Worm (Caenorhabditis elegans) whole organism, L2 larva: ENCODE results near the gene C25H3.7.
A peak's percentile ranks its signal among the peaks of the same experiment; 100 is the strongest.

Experiments
- C34F6.9 ChIP-seq: fragments of 150-350 bp; optimal IDR thresholded peaks from 2 replicates; lab custom pipeline; 2014; ENCODE audit warnings: missing biosample characterization, missing genetic modification characterization
- F13H6.1 ChIP-seq: sonication (generic microtip); optimal IDR thresholded peaks from 2 replicates; lab custom pipeline; 2016; ENCODE audit warnings: missing genetic modification characterization, missing compliant biosample characterization
- R02D3.7 ChIP-seq: fragments of 150-350 bp; optimal IDR thresholded peaks from 2 replicates; lab custom pipeline; 2014; ENCODE audit warnings: missing biosample characterization, missing genetic modification characterization
- Y55F3AM.14 ChIP-seq: fragments of 200-800 bp; sonication (Bioruptor generic); optimal IDR thresholded peaks from 2 replicates; lab custom pipeline; 2018; ENCODE audit warnings: mild to moderate bottlenecking, missing genetic modification characterization, missing compliant biosample characterization
- ZK546.5 ChIP-seq: sonication (generic microtip); optimal IDR thresholded peaks from 2 replicates; lab custom pipeline; 2017; ENCODE audit warnings: missing biosample characterization, missing genetic modification characterization
- aly-2 ChIP-seq: fragments of 150-350 bp; optimal IDR thresholded peaks from 2 replicates; lab custom pipeline; 2014; ENCODE audit warnings: missing biosample characterization, missing genetic modification characterization
- ceh-16 ChIP-seq: fragments of 150-350 bp; optimal IDR thresholded peaks from 2 replicates; lab custom pipeline; 2014; ENCODE audit warnings: missing biosample characterization, missing genetic modification characterization
- ceh-82 ChIP-seq: fragments of 150-350 bp; optimal IDR thresholded peaks from 2 replicates; lab custom pipeline; 2014; ENCODE audit warnings: missing biosample characterization, missing genetic modification characterization
- crh-2 ChIP-seq: sonication (generic microtip); optimal IDR thresholded peaks from 2 replicates; lab custom pipeline; 2017; ENCODE audit warnings: missing biosample characterization, missing genetic modification characterization
- egl-27 ChIP-seq: sonication (generic microtip); optimal IDR thresholded peaks from 3 replicates; lab custom pipeline; 2017; ENCODE audit warnings: missing biosample characterization, missing genetic modification reagents, missing genetic modification characterization
- elt-1 ChIP-seq: fragments of 150-350 bp; optimal IDR thresholded peaks from 2 replicates; lab custom pipeline; 2014; ENCODE audit warnings: missing biosample characterization, missing genetic modification characterization
- elt-3 ChIP-seq: sonication (generic microtip); optimal IDR thresholded peaks from 2 replicates; lab custom pipeline; 2017; ENCODE audit warnings: missing biosample characterization, missing genetic modification characterization
- fos-1 ChIP-seq: fragments of 150-350 bp; optimal IDR thresholded peaks from 2 replicates; lab custom pipeline; 2014; ENCODE audit warnings: missing biosample characterization, missing genetic modification characterization
- gmeb-1 ChIP-seq: fragments of 150-350 bp; optimal IDR thresholded peaks from 2 replicates; lab custom pipeline; 2014; ENCODE audit warnings: missing biosample characterization, missing genetic modification characterization
- lin-11 ChIP-seq: fragments of 150-350 bp; sonication (generic microtip); optimal IDR thresholded peaks from 2 replicates; lab custom pipeline; 2014; ENCODE audit warnings: missing biosample characterization, missing genetic modification characterization, inconsistent platforms, mixed read lengths
- lsy-2 ChIP-seq, 2 experiments: fragments of 150-350 bp in 1 of 2; sonication (generic microtip) in 1 of 2; optimal IDR thresholded peaks; 2 replicates each; lab custom pipeline; 2014 to 2017; ENCODE audit warnings: missing biosample characterization in 2 of 2, missing genetic modification characterization in 2 of 2
- nhr-10 ChIP-seq: sonication (generic microtip); optimal IDR thresholded peaks from 2 replicates; lab custom pipeline; 2017; ENCODE audit warnings: missing biosample characterization, missing genetic modification characterization
- nhr-129 ChIP-seq: fragments of 150-350 bp; optimal IDR thresholded peaks from 2 replicates; lab custom pipeline; 2014; ENCODE audit warnings: missing biosample characterization, missing genetic modification characterization
- nhr-21 ChIP-seq: fragments of 150-350 bp; optimal IDR thresholded peaks from 2 replicates; lab custom pipeline; 2014; ENCODE audit warnings: missing biosample characterization, missing genetic modification characterization
- nhr-23 ChIP-seq: fragments of 150-350 bp; optimal IDR thresholded peaks from 2 replicates; lab custom pipeline; 2014; ENCODE audit warnings: missing biosample characterization, missing genetic modification reagents, missing genetic modification characterization
- nhr-237 ChIP-seq: fragments of 150-350 bp; optimal IDR thresholded peaks from 2 replicates; lab custom pipeline; 2014; ENCODE audit warnings: missing biosample characterization, missing genetic modification characterization
- nhr-25 ChIP-seq: fragments of 150-350 bp; sonication (generic microtip); optimal IDR thresholded peaks from 3 replicates; lab custom pipeline; 2014; ENCODE audit warnings: missing biosample characterization, missing genetic modification characterization
- peb-1 ChIP-seq: fragments of 150-350 bp; optimal IDR thresholded peaks from 2 replicates; lab custom pipeline; 2014; ENCODE audit warnings: missing biosample characterization, missing genetic modification characterization
- sem-4 ChIP-seq: fragments of 150-350 bp; optimal IDR thresholded peaks from 2 replicates; lab custom pipeline; 2014; ENCODE audit warnings: missing biosample characterization, missing genetic modification reagents, missing genetic modification characterization
- sma-3 ChIP-seq: sonication (generic microtip); optimal IDR thresholded peaks from 2 replicates; lab custom pipeline; 2016; ENCODE audit warnings: missing genetic modification reagents, missing genetic modification characterization, missing compliant biosample characterization
- sma-9 ChIP-seq, 2 experiments: fragments of 150-350 bp in 1 of 2; sonication (generic microtip) in 1 of 2; optimal IDR thresholded peaks; 2 replicates each; lab custom pipeline; 2014 to 2016; ENCODE audit warnings: missing genetic modification characterization in 2 of 2, mild to moderate bottlenecking in 1 of 2, missing biosample characterization in 1 of 2, missing compliant biosample characterization in 1 of 2, missing genetic modification reagents in 1 of 2, moderate library complexity in 1 of 2
- snpc-4 ChIP-seq: fragments of 150-350 bp; optimal IDR thresholded peaks from 2 replicates; lab custom pipeline; 2014; ENCODE audit warnings: missing biosample characterization, missing genetic modification characterization
- unc-55 ChIP-seq: fragments of 150-350 bp; sonication (generic microtip); optimal IDR thresholded peaks from 3 replicates; lab custom pipeline; 2014; ENCODE audit warnings: missing biosample characterization, missing genetic modification reagents, missing genetic modification characterization
- ztf-1 ChIP-seq: fragments of 200-800 bp; sonication (Bioruptor generic); conservative IDR thresholded peaks from 2 replicates; pipeline ENCODE4 v1.3.6; 2022; ENCODE audit warnings: missing genetic modification characterization, missing compliant biosample characterization

The C25H3.7 gene

DNA sequence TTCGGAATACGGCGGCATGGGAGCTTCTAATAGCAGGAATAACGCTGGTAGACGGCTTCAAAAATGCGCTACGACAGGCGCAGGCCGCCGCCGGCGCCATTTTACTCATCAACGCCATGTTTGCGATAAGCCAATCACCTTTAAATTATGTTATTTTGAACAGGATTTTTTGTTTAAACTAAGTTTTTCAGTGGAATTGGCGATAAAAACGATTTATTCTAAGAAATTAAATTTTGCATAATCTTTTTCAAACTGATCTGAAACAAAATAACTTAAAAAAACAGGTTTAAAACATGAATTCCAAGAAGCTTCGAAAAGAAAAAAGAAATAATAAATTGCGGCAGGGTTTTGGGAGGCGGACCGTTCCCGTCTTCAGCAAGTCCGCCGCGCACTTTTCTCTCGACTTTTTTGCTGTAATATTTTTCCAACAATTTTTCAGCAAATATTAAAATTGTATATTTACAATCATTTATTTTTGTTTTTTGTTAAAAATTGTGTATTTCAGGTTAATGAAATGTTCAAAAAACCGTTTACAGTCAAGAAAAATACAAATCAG lies 22.6 kb upstream of the C25H3.7 start, which contains the start of the genes ndub-5 and eif-2D:
ndub-5 (minus strand) TSS at position 138 of the 556 bp plus-strand sequence.
eif-2D (plus strand) TSS at position 506 of the 556 bp plus-strand sequence.
- peak; percentile 11 for TF ChIP-seq C34F6.9 (tag; lab: Kevin White, UChicago)
- no peak for TF ChIP-seq nhr-21 (tag; lab: Kevin White, UChicago)
- peak in 1 of 2 experiments; percentile 39 for TF ChIP-seq lsy-2 (tag; optimal IDR thresholded peaks at IDR 0.05; lab: Kevin White, UChicago)
- TF ChIP-seq nhr-10 (tag; lab: Kevin White, UChicago), result no peak

- TF ChIP-seq sem-4 (tag; lab: Kevin White, UChicago), result no peak
- peak; percentile 47 for TF ChIP-seq C34F6.9 (tag; lab: Kevin White, UChicago)
- no peak for TF ChIP-seq lin-11
- TF ChIP-seq crh-2 (tag; lab: Kevin White, UChicago), result peak; percentile 59
- TF ChIP-seq nhr-25 (tag; lab: Kevin White, UChicago), result peak; percentile 41
- peak; percentile 13 for TF ChIP-seq F13H6.1 (tag; lab: Kevin White, UChicago)
- TF ChIP-seq fos-1, result peak; percentile 33
- no peak for TF ChIP-seq sma-9 (GFP tag; optimal IDR thresholded peaks at IDR 0.05; lab: Kevin White, UChicago)
- TF ChIP-seq sma-9 (tag; optimal IDR thresholded peaks at IDR 0.05; lab: Kevin White, UChicago), result no peak
- TF ChIP-seq sma-3 (GFP tag; lab: Kevin White, UChicago), result peak; percentile 10
- TF ChIP-seq R02D3.7, result no peak
- peak in 1 of 2 experiments; percentile 43 for TF ChIP-seq lsy-2 (tag; optimal IDR thresholded peaks at IDR 0.05; lab: Kevin White, UChicago)
- TF ChIP-seq unc-55 (GFP tag; lab: Kevin White, UChicago), result peak; percentile 16
- TF ChIP-seq nhr-129, result no peak
- peak; percentile 21 for TF ChIP-seq nhr-21 (tag; lab: Kevin White, UChicago)
These were observed 20.2 kb upstream of the C25H3.7 start, which contains the start of gene C25H3.11 for ce11 chrII:5688959-5689358. Gene C25H3.11 (minus strand): TSS chrII:5689040.

DNA sequence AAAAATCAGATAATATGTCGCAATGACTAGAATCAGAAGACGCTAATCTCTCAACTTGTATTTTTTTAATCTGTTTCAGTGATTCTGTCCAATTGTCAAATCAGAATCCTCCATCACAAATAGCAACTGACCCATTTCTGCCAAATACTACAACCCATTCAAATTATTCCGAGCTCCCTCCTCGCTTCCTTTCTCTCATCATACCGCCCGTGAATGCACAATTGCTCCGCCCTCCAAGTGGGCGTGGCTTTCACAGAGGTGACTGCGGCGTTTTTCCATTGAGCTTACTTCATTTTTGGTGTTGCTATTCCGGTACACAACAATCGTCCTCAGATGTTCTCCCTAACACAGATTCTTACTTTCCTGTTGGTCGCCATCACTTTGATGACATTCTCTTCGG lies 12.0 kb upstream of the C25H3.7 start, which contains the start of gene flp-27:
flp-27 (plus strand) TSS at position 301 of the 400 bp plus-strand sequence.
- TF ChIP-seq sma-9 (GFP tag; optimal IDR thresholded peaks at IDR 0.05; lab: Kevin White, UChicago) (no peak), sma-9 (tag; optimal IDR thresholded peaks at IDR 0.05; lab: Kevin White, UChicago) (no peak), Y55F3AM.14 (GFP tag; lab: Kevin White, UChicago) (no peak), elt-3 (tag; lab: Kevin White, UChicago) (no peak), nhr-21 (tag; lab: Kevin White, UChicago) (no peak), C34F6.9 (tag; lab: Kevin White, UChicago) (no peak), aly-2 (tag; lab: Kevin White, UChicago) (no peak)
- TF ChIP-seq, all 48 proteins: peak for 0

ce11 chrII:5669580-5669979 lies 850 bp upstream of the C25H3.7 start, which contains the start of gene C25H3.17:
Gene C25H3.17 (minus strand): TSS chrII:5669680.
- TF ChIP-seq fos-1, result no peak
- no peak for TF ChIP-seq sem-4 (tag; lab: Kevin White, UChicago)
- no peak for TF ChIP-seq nhr-237 (tag; lab: Kevin White, UChicago)
- TF ChIP-seq peb-1 (tag; lab: Kevin White, UChicago), result no peak
- TF ChIP-seq ztf-1 (GFP tag; lab: Robert Waterston, UW), result no peak
- no peak for TF ChIP-seq ZK546.5 (tag; lab: Kevin White, UChicago)
- no peak for TF ChIP-seq lin-11

ce11 chrII:5667540-5667939 lies 1.2 kb downstream of the C25H3.7 start:
- TF ChIP-seq ceh-82, result no peak
- TF ChIP-seq ceh-16, result no peak
- TF ChIP-seq C34F6.9 (tag; lab: Kevin White, UChicago), result no peak
- no peak for TF ChIP-seq nhr-23 (tag; lab: Kevin White, UChicago)
- TF ChIP-seq egl-27 (tag; lab: Kevin White, UChicago), result no peak
- TF ChIP-seq nhr-25 (tag; lab: Kevin White, UChicago), result no peak
- TF ChIP-seq snpc-4 (tag; lab: Kevin White, UChicago), result no peak
- TF ChIP-seq elt-1 (tag; lab: Kevin White, UChicago), result no peak
- no peak for TF ChIP-seq gmeb-1 (tag; lab: Kevin White, UChicago)
- no peak for TF ChIP-seq R02D3.7
- TF ChIP-seq lsy-2 (tag; optimal IDR thresholded peaks at IDR 0.05; lab: Kevin White, UChicago), result no peak
- TF ChIP-seq, all 48 proteins: peak for 0

DNA sequence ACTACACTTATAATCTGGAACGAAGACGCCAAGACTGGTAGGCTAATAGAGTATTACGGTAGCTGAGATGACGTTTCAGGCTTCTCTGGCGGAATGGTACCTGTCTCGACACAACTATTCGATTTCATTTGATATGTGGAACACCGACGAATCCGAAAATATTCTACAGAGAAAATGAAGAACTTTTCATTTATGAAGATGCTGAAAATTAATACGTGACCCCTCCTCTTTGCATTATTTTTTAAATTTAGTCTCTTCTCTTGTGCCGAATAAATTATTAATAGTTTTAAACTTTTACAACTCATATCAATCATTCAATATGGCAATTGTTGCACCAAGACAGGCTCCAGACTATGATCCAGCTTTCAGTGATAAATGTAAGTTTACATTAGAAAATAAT lies 2.7 kb downstream of the C25H3.7 start, which contains the start of gene C25H3.16:
C25H3.16 (plus strand) TSS at position 301 of the 400 bp plus-strand sequence.
- no peak for TF ChIP-seq ceh-16
